Worm (Caenorhabditis elegans): ENCODE data around the gene srh-56.

- TF ChIP-seq F33H1.4 (GFP tag; IDR thresholded peaks at IDR 0.05), result no peak
- TF ChIP-seq F52B5.7 (tag; optimal IDR thresholded peaks at IDR 0.05), result no peak
- no peak for TF ChIP-seq B0261.1 (tag; optimal IDR thresholded peaks at IDR 0.05)
- no peak for TF ChIP-seq lir-1 (GFP tag; conservative IDR thresholded peaks at IDR 0.05)
- no peak for TF ChIP-seq repo-1 (tag; optimal IDR thresholded peaks at IDR 0.05)
- no peak for TF ChIP-seq let-526 (GFP tag; IDR thresholded peaks at IDR 0.05)
- TF ChIP-seq F39B2.1 (GFP tag; IDR thresholded peaks at IDR 0.05), result no peak
- no peak for TF ChIP-seq hsf-1 (GFP tag; IDR thresholded peaks at IDR 0.05)
- TF ChIP-seq mcd-1 (GFP tag; IDR thresholded peaks at IDR 0.05), result no peak
- TF ChIP-seq lag-1 (GFP tag; IDR thresholded peaks at IDR 0.05), result no peak
- no peak for TF ChIP-seq athp-1 (tag; optimal IDR thresholded peaks at IDR 0.05)
- no peak for TF ChIP-seq Y67H2A.10 (GFP tag; conservative IDR thresholded peaks at IDR 0.05)
- TF ChIP-seq unc-62 (GFP tag; optimal IDR thresholded peaks at IDR 0.05), result no peak
- no peak for TF ChIP-seq B0019.2 (GFP tag; conservative IDR thresholded peaks at IDR 0.05)
Observed at ce11 chrV:2810164-2810563, 38.5 kb downstream of the srh-56 start, which contains the start of gene F54E2.1.
